Worm (Caenorhabditis elegans): ENCODE measurements around the gene alkb-7.

DNA sequence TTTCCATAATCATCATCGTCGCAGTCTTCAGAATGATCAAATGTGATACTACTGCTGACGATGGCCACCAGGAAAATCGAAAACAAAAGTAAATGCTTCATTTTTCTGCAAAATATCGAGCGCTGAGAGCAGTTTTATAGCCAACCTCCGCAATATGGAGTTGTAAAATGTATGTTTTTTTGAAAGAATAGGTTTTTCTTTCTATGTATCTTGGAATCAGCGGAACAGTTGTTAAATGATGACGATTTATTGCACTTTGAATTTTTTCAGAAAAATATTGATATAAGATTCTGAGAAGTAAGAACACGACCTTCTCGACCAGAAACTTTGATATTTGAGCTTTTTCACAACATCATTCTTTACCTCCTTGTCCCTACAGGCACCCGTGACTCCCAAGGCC is 40.9 kb upstream of the alkb-7 start, which contains the start of gene Y46G5A.23:
- TF ChIP-seq unc-62 (GFP tag; optimal IDR thresholded peaks at IDR 0.05) (no peak), nhr-76 (tag; optimal IDR thresholded peaks at IDR 0.05) (no peak), unc-39 (tag; optimal IDR thresholded peaks at IDR 0.05) (no peak), ztf-11 (tag; optimal IDR thresholded peaks at IDR 0.05) (no peak), nhr-28 (tag; optimal IDR thresholded peaks at IDR 0.05) (no peak), elt-1 (tag; optimal IDR thresholded peaks at IDR 0.05; ENCODE audit: borderline replicate concordance, insufficient read depth) (no peak), lin-32 (GFP tag; optimal IDR thresholded peaks at IDR 0.05) (no peak), ham-2 (GFP tag; optimal IDR thresholded peaks at IDR 0.05) (no peak), nhr-237 (tag; optimal IDR thresholded peaks at IDR 0.05) (no peak)
